Fruit fly (Drosophila melanogaster) whole organism, adult: ENCODE data around the gene CG31636.

Experiments
- CG11617 ChIP-seq: fragments of 200-800 bp; sonication (Bioruptor generic); optimal IDR thresholded peaks from 2 replicates; lab custom pipeline; 2017; ENCODE audit warnings: mild to moderate bottlenecking, missing biosample characterization, missing genetic modification reagents, missing genetic modification characterization
- CG12768 ChIP-seq: fragments of 200-800 bp; sonication (Bioruptor generic); optimal IDR thresholded peaks from 2 replicates; lab custom pipeline; 2017; ENCODE audit warnings: missing biosample characterization, missing genetic modification characterization, mild to moderate bottlenecking, moderate library complexity, missing genetic modification reagents
- CG14711 ChIP-seq: fragments of 200-800 bp; sonication (Bioruptor generic); optimal IDR thresholded peaks from 2 replicates; lab custom pipeline; 2018; ENCODE audit warnings: missing biosample characterization, mild to moderate bottlenecking, missing genetic modification characterization, moderate library complexity
- CG1620 ChIP-seq: fragments of 200-800 bp; sonication (Bioruptor generic); optimal IDR thresholded peaks from 2 replicates; lab custom pipeline; 2016; ENCODE audit warnings: missing biosample characterization, missing genetic modification characterization
- CG33017 ChIP-seq: fragments of 200-800 bp; sonication (Bioruptor generic); optimal IDR thresholded peaks from 2 replicates; lab custom pipeline; 2018; ENCODE audit warnings: missing biosample characterization, mild to moderate bottlenecking, missing genetic modification characterization, moderate library complexity
- CG5204 ChIP-seq: fragments of 200-800 bp; sonication (Bioruptor generic); optimal IDR thresholded peaks from 2 replicates; lab custom pipeline; 2016; ENCODE audit warnings: missing biosample characterization, missing genetic modification characterization
- CG7045 ChIP-seq: fragments of 200-800 bp; sonication (Bioruptor generic); optimal IDR thresholded peaks from 2 replicates; lab custom pipeline; 2017; ENCODE audit warnings: missing biosample characterization, mild to moderate bottlenecking, missing genetic modification characterization
- CG7101 ChIP-seq: fragments of 200-800 bp; sonication (Bioruptor generic); optimal IDR thresholded peaks from 2 replicates; lab custom pipeline; 2018; ENCODE audit warnings: missing biosample characterization, mild to moderate bottlenecking, missing genetic modification characterization, moderate library complexity
- Clk ChIP-seq: fragments of 200-800 bp; sonication (Bioruptor generic); optimal IDR thresholded peaks from 2 replicates; lab custom pipeline; 2017; ENCODE audit warnings: missing biosample characterization, missing genetic modification characterization
- Crg-1 ChIP-seq: fragments of 200-800 bp; sonication (Bioruptor generic); optimal IDR thresholded peaks from 2 replicates; lab custom pipeline; 2016; ENCODE audit warnings: missing biosample characterization, missing genetic modification characterization
- Hr96 ChIP-seq: fragments of 200-800 bp; sonication (Bioruptor generic); optimal IDR thresholded peaks from 2 replicates; lab custom pipeline; 2016; ENCODE audit warnings: missing biosample characterization, missing genetic modification characterization
- Mnt ChIP-seq: fragments of 200-800 bp; sonication (Bioruptor generic); optimal IDR thresholded peaks from 2 replicates; lab custom pipeline; 2016; ENCODE audit warnings: missing biosample characterization, mild to moderate bottlenecking, missing genetic modification characterization
- bab1 ChIP-seq: fragments of 200-800 bp; sonication (Bioruptor generic); optimal IDR thresholded peaks from 3 replicates; lab custom pipeline; 2019; ENCODE audit warnings: missing biosample characterization, mild to moderate bottlenecking, missing genetic modification characterization, moderate library complexity
- cic ChIP-seq: fragments of 200-800 bp; sonication (Bioruptor generic); optimal IDR thresholded peaks from 2 replicates; lab custom pipeline; 2017; ENCODE audit warnings: missing biosample characterization, mild to moderate bottlenecking, missing genetic modification characterization, moderate library complexity
- cnc ChIP-seq, 2 experiments: fragments of >200 bp; optimal IDR thresholded peaks; 2 replicates each; lab custom pipeline; 2017
- kay ChIP-seq: fragments of 200-800 bp; sonication (Bioruptor generic); peaks from one replicate; lab custom pipeline; 2016; ENCODE audit warnings: missing biosample characterization, missing genetic modification characterization, borderline replicate concordance
- ovo ChIP-seq: fragments of 200-800 bp; sonication (Bioruptor generic); optimal IDR thresholded peaks from 2 replicates; lab custom pipeline; 2016; ENCODE audit warnings: missing biosample characterization, missing genetic modification characterization
- pad ChIP-seq: fragments of 200-800 bp; sonication (Bioruptor generic); optimal IDR thresholded peaks from 3 replicates; lab custom pipeline; 2017; ENCODE audit warnings: missing biosample characterization, missing genetic modification characterization, mild to moderate bottlenecking, moderate library complexity, missing genetic modification reagents
- tj ChIP-seq: fragments of 200-800 bp; sonication (Bioruptor generic); optimal IDR thresholded peaks from 3 replicates; lab custom pipeline; 2017; ENCODE audit warnings: missing biosample characterization, mild to moderate bottlenecking, missing genetic modification characterization, moderate library complexity
- toe ChIP-seq: fragments of 200-800 bp; sonication (Bioruptor generic); optimal IDR thresholded peaks from 2 replicates; lab custom pipeline; 2016; ENCODE audit warnings: missing biosample characterization, missing genetic modification characterization

The CG31636 gene

DNA sequence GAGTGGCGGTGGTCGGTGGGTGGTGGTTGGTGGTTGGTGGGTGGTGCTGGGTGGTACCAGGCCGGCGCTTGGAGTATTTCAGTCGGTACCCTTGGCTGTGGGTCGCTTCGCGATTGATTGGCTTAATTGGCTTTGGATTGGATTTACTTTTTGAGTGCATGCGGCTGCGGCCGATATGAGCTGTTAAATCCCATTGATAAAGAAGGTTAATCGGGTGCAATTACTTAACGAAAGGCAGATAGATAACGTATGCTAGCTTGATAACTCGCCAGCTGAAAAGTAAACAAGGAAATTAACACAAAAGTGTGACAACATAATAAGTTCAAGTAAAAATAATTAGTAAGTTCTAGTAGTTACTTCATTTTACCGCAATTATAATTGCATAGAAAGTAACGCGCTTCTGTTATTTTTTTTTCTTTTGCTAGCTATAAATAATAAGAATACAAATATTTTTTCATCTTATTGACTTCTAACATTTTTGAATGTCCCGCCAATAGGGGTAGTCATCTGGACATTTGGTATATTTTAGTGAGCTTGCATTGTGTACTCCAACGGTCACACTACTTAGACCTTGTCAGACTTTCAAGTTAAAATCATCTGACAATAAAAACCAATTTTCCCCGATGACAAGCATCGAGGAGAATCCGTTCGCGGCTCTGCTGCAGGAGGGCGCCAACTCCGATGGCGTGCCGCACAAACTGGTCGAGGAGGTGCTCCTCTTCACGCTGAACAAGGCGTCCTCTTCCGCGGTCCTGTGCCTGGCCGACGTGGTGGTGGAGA, at the start of gene CG31636, which contains the start of gene Ube4A:
Gene CG31636, minus strand, starts transcription at position 184 of the 780 bp plus-strand sequence.
Gene Ube4A, plus strand, starts transcription at position 549 of the 780 bp plus-strand sequence.
- TF ChIP-seq cic (GFP tag; lab: Kevin White, UChicago), result peak; percentile 8
- TF ChIP-seq toe (GFP tag; lab: Kevin White, UChicago), result no peak

DNA sequence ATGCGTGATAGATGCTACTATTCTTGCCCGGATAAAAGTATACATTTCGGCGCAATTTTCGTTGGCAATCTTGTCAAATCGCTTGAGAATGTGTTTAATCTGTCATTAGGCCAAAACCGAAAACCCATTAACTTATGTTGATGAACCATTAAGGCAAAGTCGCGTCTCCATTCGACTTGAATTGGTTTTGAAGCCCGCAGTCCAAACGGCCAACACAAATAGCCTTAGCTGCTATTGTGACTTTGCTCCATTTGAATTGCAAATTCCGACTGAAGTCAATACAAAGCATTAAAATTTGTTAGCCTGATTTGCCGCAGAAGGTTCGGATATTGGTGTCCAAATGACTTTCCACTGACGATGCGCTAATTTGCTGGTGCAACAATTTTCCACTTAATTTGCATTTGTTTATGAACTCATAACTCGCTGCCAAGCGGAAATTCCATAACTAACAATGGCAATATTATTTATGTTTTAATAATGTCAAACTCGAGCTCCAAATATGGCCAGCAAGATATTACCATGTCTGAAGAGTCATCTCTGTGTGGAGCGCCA, 48.5 kb upstream of the CG31636 start:
- TF ChIP-seq ovo, result no peak
- TF ChIP-seq CG7101, result no peak
- no peak for TF ChIP-seq CG5204 (GFP tag; lab: Kevin White, UChicago)
- TF ChIP-seq tj (GFP tag; lab: Kevin White, UChicago), result no peak
- no peak for TF ChIP-seq CG11617 (GFP tag; lab: Kevin White, UChicago)
- TF ChIP-seq CG1620, result no peak
- no peak for TF ChIP-seq pad (GFP tag; lab: Kevin White, UChicago)
- no peak for TF ChIP-seq Mnt
- no peak for TF ChIP-seq Hr96 (GFP tag; lab: Kevin White, UChicago)
- TF ChIP-seq Clk, result no peak
- no peak for TF ChIP-seq CG12768 (GFP tag; lab: Kevin White, UChicago)
- no peak for TF ChIP-seq cic (GFP tag; lab: Kevin White, UChicago)
- no peak for TF ChIP-seq toe (GFP tag; lab: Kevin White, UChicago)
- TF ChIP-seq bab1, result no peak
- TF ChIP-seq cnc (optimal IDR thresholded peaks at IDR 0.05; lab: Kevin White, UChicago), result no peak
- no peak for TF ChIP-seq CG14711 (tag; lab: Kevin White, UChicago)
- no peak for TF ChIP-seq Crg-1 (GFP tag; lab: Kevin White, UChicago)
- TF ChIP-seq kay, result no peak
- no peak for TF ChIP-seq CG7045 (GFP tag; lab: Kevin White, UChicago)

DNA sequence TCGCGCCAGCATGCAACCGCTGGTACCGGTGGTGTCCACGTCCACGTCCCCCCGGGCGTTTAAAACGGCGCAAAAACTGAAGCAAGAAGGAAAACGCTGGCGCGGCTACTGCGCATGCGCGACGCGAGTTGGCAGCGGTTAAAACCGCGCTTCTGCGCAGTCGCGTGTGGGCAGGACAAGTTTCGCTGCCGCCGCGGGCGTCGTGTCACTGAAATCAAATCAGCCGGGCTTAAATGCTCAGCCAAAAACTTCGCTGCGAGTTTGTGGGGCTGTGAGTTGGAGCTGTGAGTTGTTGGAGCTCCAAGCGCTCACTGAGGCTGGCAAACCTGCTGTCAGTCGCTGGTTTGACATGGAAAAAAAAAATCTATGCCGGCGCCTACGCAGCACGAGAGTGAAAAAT, 47.1 kb upstream of the CG31636 start:
- no peak for TF ChIP-seq tj (GFP tag; lab: Kevin White, UChicago)
- TF ChIP-seq Hr96 (GFP tag; lab: Kevin White, UChicago), result no peak
- TF ChIP-seq ovo, result no peak
- no peak for TF ChIP-seq cic (GFP tag; lab: Kevin White, UChicago)
- TF ChIP-seq CG11617 (GFP tag; lab: Kevin White, UChicago), result no peak
- no peak for TF ChIP-seq CG7045 (GFP tag; lab: Kevin White, UChicago)
- TF ChIP-seq Mnt, result no peak
- TF ChIP-seq Clk, result no peak
- TF ChIP-seq toe (GFP tag; lab: Kevin White, UChicago), result no peak
- no peak for TF ChIP-seq CG7101
- TF ChIP-seq pad (GFP tag; lab: Kevin White, UChicago), result no peak
- TF ChIP-seq CG5204 (GFP tag; lab: Kevin White, UChicago), result no peak

DNA sequence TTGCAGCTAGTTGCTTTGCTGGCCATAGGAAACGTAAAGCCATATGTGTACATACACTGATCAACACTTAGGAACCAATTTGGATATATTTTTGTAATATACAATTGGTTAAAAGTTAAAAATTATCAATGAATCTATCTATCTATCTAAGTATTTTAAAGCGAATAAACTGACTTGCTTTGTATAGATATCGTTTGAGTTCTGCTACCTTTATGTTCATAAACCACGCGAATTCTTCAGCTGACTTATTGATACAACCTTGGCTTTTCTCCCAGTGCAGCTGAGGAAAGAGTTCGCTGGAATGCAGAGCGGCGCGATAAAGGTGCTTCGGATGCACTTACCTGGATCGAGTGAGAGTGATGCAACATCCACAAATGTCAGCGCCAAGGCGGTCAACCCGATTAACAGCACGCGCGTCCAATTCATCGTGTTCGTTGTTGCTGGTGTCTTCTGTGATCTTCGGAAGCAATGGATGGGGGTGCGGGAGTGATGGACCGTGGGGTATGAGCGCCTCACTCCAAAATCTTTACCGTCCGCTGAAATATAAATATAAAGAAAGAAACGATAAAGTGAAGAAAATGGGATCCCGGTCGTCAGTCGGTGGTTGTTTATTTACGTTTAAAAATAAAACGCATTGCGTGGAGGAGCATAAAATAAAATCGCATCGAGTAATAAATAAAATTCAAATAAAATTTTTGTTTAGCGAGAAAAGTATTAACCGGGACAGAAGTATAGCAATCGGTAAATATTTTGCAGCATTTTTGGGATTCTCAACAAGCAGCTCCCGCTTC, 43.7 kb upstream of the CG31636 start:
- TF ChIP-seq toe (GFP tag; lab: Kevin White, UChicago), result no peak
- no peak for TF ChIP-seq bab1
- TF ChIP-seq CG1620, result no peak
- TF ChIP-seq tj (GFP tag; lab: Kevin White, UChicago), result no peak
- TF ChIP-seq Mnt, result no peak
- no peak for TF ChIP-seq cic (GFP tag; lab: Kevin White, UChicago)
- TF ChIP-seq ovo, result no peak

DNA sequence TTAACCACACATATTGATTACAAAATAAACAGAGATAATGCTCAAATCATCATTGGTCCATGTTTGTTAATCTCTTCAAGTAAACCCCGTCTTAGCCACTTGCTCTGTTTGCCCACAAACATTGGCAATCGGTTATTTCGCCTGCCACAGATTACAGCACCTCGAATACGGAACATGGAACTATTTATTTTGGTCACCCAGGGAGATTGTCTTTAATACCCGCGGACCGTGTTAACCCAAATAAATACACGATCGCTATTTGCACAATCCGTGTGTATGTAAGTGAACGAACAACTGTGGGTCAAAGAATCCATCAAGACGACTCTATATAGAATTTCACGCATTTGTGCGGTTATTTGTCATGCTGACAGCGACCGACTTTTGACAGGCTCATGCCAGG, 42.8 kb upstream of the CG31636 start:
- TF ChIP-seq CG33017 (no peak), Crg-1 (GFP tag; lab: Kevin White, UChicago) (no peak), CG1620 (no peak), CG11617 (GFP tag; lab: Kevin White, UChicago) (no peak), CG7045 (GFP tag; lab: Kevin White, UChicago) (no peak), pad (GFP tag; lab: Kevin White, UChicago) (no peak), CG12768 (GFP tag; lab: Kevin White, UChicago) (no peak), cic (GFP tag; lab: Kevin White, UChicago) (no peak), cnc (optimal IDR thresholded peaks at IDR 0.05; lab: Kevin White, UChicago) (no peak), tj (GFP tag; lab: Kevin White, UChicago) (no peak), bab1 (no peak), Mnt (no peak), ovo (no peak), toe (GFP tag; lab: Kevin White, UChicago) (no peak), CG14711 (tag; lab: Kevin White, UChicago) (no peak), CG7101 (no peak), kay (no peak), CG5204 (GFP tag; lab: Kevin White, UChicago) (no peak)

DNA sequence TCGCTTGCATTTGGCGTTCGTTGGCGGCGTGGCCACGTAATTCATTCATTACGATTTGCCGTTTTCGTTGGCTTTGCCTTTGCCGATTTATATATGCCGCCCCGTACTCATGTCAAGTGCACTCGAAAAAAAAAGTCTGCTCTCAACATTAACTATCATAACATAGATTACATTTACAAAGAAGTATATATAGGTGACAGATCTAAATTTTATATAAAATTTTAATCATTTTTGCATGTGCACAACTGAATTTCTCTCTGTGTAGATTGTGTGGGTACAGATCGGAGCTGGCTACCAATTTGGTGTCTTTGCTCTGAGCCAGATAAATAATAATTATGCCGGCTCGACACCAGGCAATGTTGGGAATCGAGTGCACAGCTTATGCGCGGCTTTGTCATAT, 40.4 kb upstream of the CG31636 start:
- TF ChIP-seq cnc (optimal IDR thresholded peaks at IDR 0.05; lab: Kevin White, UChicago), result no peak
